Fruit fly (Drosophila melanogaster) whole organism, embryonic: ENCODE results near the gene Grik.

Experiments used
- Atf-2 ChIP-seq: fragments of 200-800 bp; sonication (Bioruptor generic); optimal IDR thresholded peaks from 2 replicates; lab custom pipeline; 2016; ENCODE audit warnings: missing biosample characterization, missing genetic modification characterization
- Blimp-1 ChIP-seq: fragments of 200-800 bp; sonication (Bioruptor generic); optimal IDR thresholded peaks from 3 replicates; lab custom pipeline; 2018; ENCODE audit warnings: missing biosample characterization, missing genetic modification characterization, mild to moderate bottlenecking, moderate library complexity, missing genetic modification reagents
- CG12155 ChIP-seq: fragments of 200-800 bp; sonication (Bioruptor generic); optimal IDR thresholded peaks from 3 replicates; lab custom pipeline; 2016; ENCODE audit warnings: missing biosample characterization, missing genetic modification characterization
- CG13775 ChIP-seq: fragments of 200-800 bp; sonication (Bioruptor generic); optimal IDR thresholded peaks from 3 replicates; lab custom pipeline; 2017; ENCODE audit warnings: missing biosample characterization, mild to moderate bottlenecking, missing genetic modification characterization
- CG14667 ChIP-seq: fragments of 200-800 bp; sonication (Bioruptor generic); IDR thresholded peaks from 2 replicates; pipeline ENCODE4 v1.3.6; 2022; ENCODE audit warnings: missing biosample characterization, missing genetic modification characterization
- CG15696 ChIP-seq: fragments of 200-800 bp; sonication (Bioruptor generic); optimal IDR thresholded peaks from 2 replicates; lab custom pipeline; 2019; ENCODE audit warnings: missing biosample characterization, mild to moderate bottlenecking, missing genetic modification characterization, moderate library complexity
- CG1602 ChIP-seq: fragments of 200-800 bp; sonication (Bioruptor generic); optimal IDR thresholded peaks from 3 replicates; lab custom pipeline; 2016; ENCODE audit warnings: missing biosample characterization, missing genetic modification characterization
- CG17912 ChIP-seq: fragments of 200-800 bp; sonication (Bioruptor generic); optimal IDR thresholded peaks from 2 replicates; lab custom pipeline; 2018; ENCODE audit warnings: missing biosample characterization, mild to moderate bottlenecking, missing genetic modification characterization
- CG1792 ChIP-seq: fragments of 200-800 bp; sonication (Bioruptor generic); optimal IDR thresholded peaks from 2 replicates; lab custom pipeline; 2016; ENCODE audit warnings: missing biosample characterization, missing genetic modification characterization
- CG18011 ChIP-seq: fragments of 200-800 bp; sonication (Bioruptor generic); optimal IDR thresholded peaks from 2 replicates; lab custom pipeline; 2017; ENCODE audit warnings: missing biosample characterization, missing genetic modification characterization, mild to moderate bottlenecking, moderate library complexity, missing genotype
- CG1832 ChIP-seq: fragments of 200-800 bp; sonication (Bioruptor generic); optimal IDR thresholded peaks from 2 replicates; lab custom pipeline; 2017; ENCODE audit warnings: missing biosample characterization, mild to moderate bottlenecking, missing genetic modification characterization, inconsistent platforms
- CG31224 ChIP-seq: fragments of 200-800 bp; sonication (Bioruptor generic); IDR thresholded peaks from 2 replicates; pipeline ENCODE4 v1.3.6; 2022; ENCODE audit warnings: missing biosample characterization, missing genetic modification characterization
- CG3163 ChIP-seq: fragments of 200-800 bp; sonication (Bioruptor generic); optimal IDR thresholded peaks from 3 replicates; lab custom pipeline; 2016; ENCODE audit warnings: missing biosample characterization, missing genetic modification characterization
- CG7357 ChIP-seq: fragments of 200-800 bp; sonication (Bioruptor generic); IDR thresholded peaks from 3 replicates; pipeline ENCODE4 v1.3.6; 2022; ENCODE audit warnings: missing biosample characterization, missing genetic modification characterization
- CG9609 ChIP-seq: fragments of 200-800 bp; sonication (Bioruptor generic); optimal IDR thresholded peaks from 3 replicates; lab custom pipeline; 2016; ENCODE audit warnings: missing biosample characterization, missing genetic modification characterization
- Dek ChIP-seq: fragments of 200-800 bp; sonication (Bioruptor generic); optimal IDR thresholded peaks from 3 replicates; lab custom pipeline; 2019; ENCODE audit warnings: missing biosample characterization, mild to moderate bottlenecking, missing genetic modification characterization, moderate library complexity
- Dip3 ChIP-seq: fragments of 200-800 bp; sonication (Bioruptor generic); optimal IDR thresholded peaks from 3 replicates; lab custom pipeline; 2016; ENCODE audit warnings: missing biosample characterization, missing genetic modification characterization
- Fer3 ChIP-seq: fragments of 200-800 bp; sonication (Bioruptor generic); optimal IDR thresholded peaks from 2 replicates; lab custom pipeline; 2018; ENCODE audit warnings: missing biosample characterization, mild to moderate bottlenecking, missing genetic modification characterization, moderate library complexity
- GATAe ChIP-seq: fragments of 200-800 bp; sonication (Bioruptor generic); conservative IDR thresholded peaks from 2 replicates; pipeline ENCODE4 v1.3.6; 2022; ENCODE audit warnings: missing biosample characterization, missing genetic modification characterization
- Gsc ChIP-seq: fragments of 200-800 bp; sonication (Bioruptor generic); IDR thresholded peaks from 2 replicates; pipeline ENCODE4 v1.3.6; 2022; ENCODE audit warnings: missing biosample characterization, missing genetic modification characterization
- HLHmδ ChIP-seq: fragments of 200-800 bp; sonication (Bioruptor generic); optimal IDR thresholded peaks from 2 replicates; lab custom pipeline; 2018; ENCODE audit warnings: missing biosample characterization, mild to moderate bottlenecking, missing genetic modification characterization, moderate library complexity
- HmgZ ChIP-seq: fragments of 200-800 bp; sonication (Bioruptor generic); optimal IDR thresholded peaks from 2 replicates; lab custom pipeline; 2018; ENCODE audit warnings: missing biosample characterization, mild to moderate bottlenecking, missing genetic modification characterization
- Max ChIP-seq: fragments of 200-800 bp; sonication (Bioruptor generic); optimal IDR thresholded peaks from 2 replicates; lab custom pipeline; 2016; ENCODE audit warnings: missing biosample characterization, mild to moderate bottlenecking, missing genetic modification characterization
- Med ChIP-seq: fragments of 200-800 bp; sonication (Bioruptor generic); peaks from one replicate; lab custom pipeline; 2016; ENCODE audit warnings: missing biosample characterization, missing genetic modification characterization, mild to moderate bottlenecking, inconsistent platforms, moderate library complexity
- NC2β ChIP-seq: fragments of 200-800 bp; sonication (Bioruptor generic); optimal IDR thresholded peaks from 2 replicates; lab custom pipeline; 2016; ENCODE audit warnings: missing biosample characterization, missing genetic modification characterization
- Nf-YA ChIP-seq: fragments of 200-800 bp; sonication (Bioruptor generic); IDR thresholded peaks from 2 replicates; pipeline ENCODE4 v1.3.6; 2022; ENCODE audit warnings: missing biosample characterization, missing genetic modification characterization
- Usf ChIP-seq: fragments of 200-800 bp; sonication (Bioruptor generic); optimal IDR thresholded peaks from 2 replicates; lab custom pipeline; 2017; ENCODE audit warnings: missing genotype, missing biosample characterization, missing genetic modification characterization
- al ChIP-seq: fragments of 200-800 bp; sonication (Bioruptor generic); IDR thresholded peaks from 2 replicates; pipeline ENCODE4 v1.3.6; 2022; ENCODE audit warnings: missing biosample characterization, missing genetic modification characterization
- bab2 ChIP-seq: fragments of 200-800 bp; sonication (Bioruptor generic); optimal IDR thresholded peaks from 2 replicates; lab custom pipeline; 2016; ENCODE audit warnings: missing biosample characterization, missing genetic modification characterization
- crol ChIP-seq: fragments of 200-800 bp; sonication (Bioruptor generic); IDR thresholded peaks from 2 replicates; pipeline ENCODE4 v1.3.6; 2022; ENCODE audit warnings: missing biosample characterization, missing genetic modification characterization
- da ChIP-seq: fragments of 200-800 bp; sonication (Bioruptor generic); optimal IDR thresholded peaks from 2 replicates; lab custom pipeline; 2016; ENCODE audit warnings: missing biosample characterization, missing genetic modification characterization
- hb ChIP-seq: fragments of 200-800 bp; sonication (Bioruptor generic); IDR thresholded peaks from 3 replicates; pipeline ENCODE4 v1.3.6; 2022; ENCODE audit warnings: missing biosample characterization, missing genetic modification characterization; ENCODE audit not compliant: partially characterized antibody
- kay ChIP-seq: fragments of 200-800 bp; sonication (Bioruptor generic); optimal IDR thresholded peaks from 2 replicates; lab custom pipeline; 2016; ENCODE audit warnings: missing biosample characterization, missing genetic modification characterization
- knrl ChIP-seq: fragments of 200-800 bp; sonication (Bioruptor generic); IDR thresholded peaks from 3 replicates; pipeline ENCODE4 v1.3.6; 2022; ENCODE audit warnings: missing biosample characterization, missing genetic modification characterization; ENCODE audit not compliant: partially characterized antibody
- nerfin-1 ChIP-seq: fragments of 200-800 bp; sonication (Bioruptor generic); optimal IDR thresholded peaks from 3 replicates; lab custom pipeline; 2019; ENCODE audit warnings: missing biosample characterization, mild to moderate bottlenecking, missing genetic modification characterization, moderate library complexity
- otp ChIP-seq: fragments of 200-800 bp; sonication (Bioruptor generic); IDR thresholded peaks from 3 replicates; pipeline ENCODE4, ENCODE4 v1.3.6; 2022; ENCODE audit warnings: missing biosample characterization, missing genetic modification characterization
- pita ChIP-seq: fragments of 200-800 bp; sonication (Bioruptor generic); optimal IDR thresholded peaks from 2 replicates; lab custom pipeline; 2017; ENCODE audit warnings: missing biosample characterization, mild to moderate bottlenecking, missing genetic modification characterization
- row ChIP-seq: fragments of 200-800 bp; sonication (Bioruptor generic); IDR thresholded peaks from 3 replicates; pipeline ENCODE4 v1.3.6; 2022; ENCODE audit warnings: missing biosample characterization, missing genetic modification characterization
- salm ChIP-seq: fragments of 200-800 bp; sonication (Bioruptor generic); optimal IDR thresholded peaks from 2 replicates; lab custom pipeline; 2018; ENCODE audit warnings: missing biosample characterization, mild to moderate bottlenecking, missing genetic modification characterization
- slou ChIP-seq: fragments of 200-800 bp; sonication (Bioruptor generic); optimal IDR thresholded peaks from 3 replicates; lab custom pipeline; 2016; ENCODE audit warnings: missing biosample characterization, missing genetic modification characterization
- slp2 ChIP-seq: fragments of 200-800 bp; sonication (Bioruptor generic); optimal IDR thresholded peaks from 2 replicates; lab custom pipeline; 2016; ENCODE audit warnings: missing biosample characterization, missing genetic modification characterization
- sqz ChIP-seq: fragments of 200-800 bp; sonication (Bioruptor generic); optimal IDR thresholded peaks from 3 replicates; lab custom pipeline; 2018; ENCODE audit warnings: missing biosample characterization, mild to moderate bottlenecking, missing genetic modification characterization
- tgo ChIP-seq: fragments of 200-800 bp; sonication (Bioruptor generic); IDR thresholded peaks from 3 replicates; pipeline ENCODE4 v1.3.6; 2022; ENCODE audit warnings: missing biosample characterization, missing genetic modification characterization
- tin ChIP-seq: fragments of 200-800 bp; sonication (Bioruptor generic); optimal IDR thresholded peaks from 3 replicates; lab custom pipeline; 2016; ENCODE audit warnings: missing biosample characterization, missing genetic modification characterization
- unc-4 ChIP-seq: fragments of 200-800 bp; sonication (Bioruptor generic); IDR thresholded peaks from 2 replicates; pipeline ENCODE4 v1.3.6; 2022; ENCODE audit warnings: missing biosample characterization, missing genetic modification characterization; ENCODE audit not compliant: partially characterized antibody
- wek ChIP-seq: fragments of 200-800 bp; sonication (Bioruptor generic); optimal IDR thresholded peaks from 3 replicates; lab custom pipeline; 2018; ENCODE audit warnings: missing biosample characterization, mild to moderate bottlenecking, missing genetic modification characterization, moderate library complexity
- yki ChIP-seq: fragments of >200 bp; optimal IDR thresholded peaks from 3 replicates; lab custom pipeline; 2018
- zen2 ChIP-seq: fragments of 200-800 bp; sonication (Bioruptor generic); IDR thresholded peaks from 3 replicates; pipeline ENCODE4 v1.3.6; 2022; ENCODE audit warnings: missing biosample characterization, missing genetic modification characterization; ENCODE audit not compliant: partially characterized antibody

Gene Grik

dm6 chr3R:20956875-20957874 is 55.4 kb downstream of the Grik start (continued):
- peak; percentile 25 for TF ChIP-seq CG15696 (tag; lab: Kevin White, UChicago)
- peak; percentile 49 for TF ChIP-seq HmgZ (tag; lab: Kevin White, UChicago)
- peak; percentile 75 for TF ChIP-seq slou (GFP tag; lab: Kevin White, UChicago)
- peak; percentile 34 for TF ChIP-seq yki (lab: Kevin White, UChicago)
- TF ChIP-seq CG1832: peak; percentile 48
- TF ChIP-seq knrl (GFP tag; lab: Robert Waterston, UW): peak; percentile 14; the same call in 1 of the 3 replicates
- TF ChIP-seq GATAe (GFP tag; lab: Robert Waterston, UW): 0 out of 2 replicates have a peak, but pooled peaks have one; percentile 30
- peak; percentile 73 for TF ChIP-seq tgo (GFP tag; lab: Robert Waterston, UW)
- peak; percentile 92 for TF ChIP-seq Med (GFP tag; lab: Kevin White, UChicago)
- peak; percentile 50 for TF ChIP-seq NC2β (GFP tag; lab: Kevin White, UChicago)
- TF ChIP-seq Max: peak; percentile 89
- TF ChIP-seq crol: peak; percentile 100
- 0 out of 3 replicates have a peak, but pooled peaks have one; percentile 29 for TF ChIP-seq zen2 (GFP tag; lab: Robert Waterston, UW)
- TF ChIP-seq Atf-2 (GFP tag; lab: Kevin White, UChicago): peak; percentile 76
- peak; percentile 37 for TF ChIP-seq CG3163 (GFP tag; lab: Kevin White, UChicago)
- TF ChIP-seq hb: no peak
- TF ChIP-seq wek: no peak
- peak; percentile 71 for TF ChIP-seq CG9609
- peak; percentile 75 for TF ChIP-seq sqz (GFP tag; lab: Kevin White, UChicago)
- TF ChIP-seq Usf (GFP tag; lab: Kevin White, UChicago): peak; percentile 81
- TF ChIP-seq Gsc (GFP tag; lab: Robert Waterston, UW): no peak
- peak; percentile 83 for TF ChIP-seq nerfin-1
- peak; percentile 73 for TF ChIP-seq CG1792 (GFP tag; lab: Kevin White, UChicago)
- TF ChIP-seq unc-4 (GFP tag; lab: Robert Waterston, UW): no peak
- TF ChIP-seq HLHmδ (GFP tag; lab: Kevin White, UChicago): no peak
- TF ChIP-seq da (GFP tag; lab: Kevin White, UChicago): peak; percentile 15
- peak; percentile 80 for TF ChIP-seq Fer3 (tag; lab: Kevin White, UChicago)
- no peak for TF ChIP-seq Nf-YA (GFP tag; lab: Robert Waterston, UW)
- TF ChIP-seq CG17912 (GFP tag; lab: Kevin White, UChicago): no peak
- TF ChIP-seq CG12155: peak; percentile 80
- no peak for TF ChIP-seq pita (GFP tag; lab: Kevin White, UChicago)
- no peak; the same call in 1 of the 2 replicates for TF ChIP-seq CG14667
- peak; percentile 37 for TF ChIP-seq CG31224 (GFP tag; lab: Robert Waterston, UW)
- peak; percentile 92 for TF ChIP-seq CG13775 (GFP tag; lab: Kevin White, UChicago)
- TF ChIP-seq Dek: peak; percentile 86
- TF ChIP-seq Dip3 (GFP tag; lab: Kevin White, UChicago): peak; percentile 79
- peak; percentile 87 for TF ChIP-seq row (GFP tag; lab: Robert Waterston, UW)
- TF ChIP-seq Blimp-1: peak; percentile 84
- peak; percentile 76 for TF ChIP-seq CG1602 (GFP tag; lab: Kevin White, UChicago)
- TF ChIP-seq bab2 (GFP tag; lab: Kevin White, UChicago): peak; percentile 88
- no peak; the same call in 1 of the 2 replicates for TF ChIP-seq al (GFP tag; lab: Robert Waterston, UW)
- peak; percentile 69; the same call in 1 of the 3 replicates for TF ChIP-seq CG7357
- no peak for TF ChIP-seq otp (GFP tag; lab: Robert Waterston, UW)
- peak; percentile 81 for TF ChIP-seq tin
- TF ChIP-seq salm (tag; lab: Kevin White, UChicago): peak; percentile 66
- peak; percentile 58 for TF ChIP-seq kay (GFP tag; lab: Kevin White, UChicago)
- peak; percentile 83 for TF ChIP-seq slp2 (GFP tag; lab: Kevin White, UChicago)
- TF ChIP-seq CG18011: peak; percentile 68
